Fruit fly (Drosophila melanogaster) whole organism, embryonic: ENCODE results near the gene CG7966.

Experiments
- Abd-B ChIP-seq: fragments of 200-800 bp; sonication (Bioruptor generic); optimal IDR thresholded peaks from 2 replicates; lab custom pipeline; 2018; ENCODE audit warnings: missing biosample characterization, mild to moderate bottlenecking, missing genetic modification characterization, moderate library complexity
- Atf-2 ChIP-seq: fragments of 200-800 bp; sonication (Bioruptor generic); optimal IDR thresholded peaks from 2 replicates; lab custom pipeline; 2016; ENCODE audit warnings: missing biosample characterization, missing genetic modification characterization
- Atf3 ChIP-seq: fragments of 200-800 bp; sonication (Bioruptor generic); optimal IDR thresholded peaks from 3 replicates; lab custom pipeline; 2016; ENCODE audit warnings: missing biosample characterization, missing genetic modification characterization
- Bgb ChIP-seq: fragments of 200-800 bp; sonication (Bioruptor generic); IDR thresholded peaks from 2 replicates; pipeline ENCODE4 v1.3.6; 2022; ENCODE audit warnings: missing biosample characterization, missing genetic modification characterization; ENCODE audit not compliant: partially characterized antibody
- CG10959 ChIP-seq: fragments of 200-800 bp; sonication (Bioruptor generic); IDR thresholded peaks from 2 replicates; pipeline ENCODE4 v1.3.6; 2022; ENCODE audit warnings: missing biosample characterization, missing genetic modification characterization
- CG12236 ChIP-seq: fragments of 200-800 bp; sonication (Bioruptor generic); optimal IDR thresholded peaks from 2 replicates; lab custom pipeline; 2016; ENCODE audit warnings: missing biosample characterization, missing genetic modification characterization
- CG14441 ChIP-seq: fragments of 200-800 bp; sonication (Bioruptor generic); IDR thresholded peaks from 2 replicates; pipeline ENCODE4 v1.3.6; 2022; ENCODE audit warnings: missing biosample characterization, missing genetic modification characterization
- CG14860 ChIP-seq: fragments of 200-800 bp; sonication (Bioruptor generic); IDR thresholded peaks from 3 replicates; pipeline ENCODE4 v1.3.6; 2022; ENCODE audit warnings: missing biosample characterization, missing genetic modification characterization; ENCODE audit not compliant: partially characterized antibody
- CG15073 ChIP-seq: fragments of 200-800 bp; sonication (Bioruptor generic); optimal IDR thresholded peaks from 2 replicates; lab custom pipeline; 2016; ENCODE audit warnings: missing biosample characterization, missing genetic modification characterization
- CG15601 ChIP-seq: fragments of 200-800 bp; sonication (Bioruptor generic); optimal IDR thresholded peaks from 3 replicates; lab custom pipeline; 2019; ENCODE audit warnings: missing biosample characterization, mild to moderate bottlenecking, missing genetic modification characterization, moderate library complexity
- CG16815 ChIP-seq: fragments of 200-800 bp; sonication (Bioruptor generic); optimal IDR thresholded peaks from 3 replicates; lab custom pipeline; 2017; ENCODE audit warnings: missing biosample characterization, mild to moderate bottlenecking, missing genetic modification characterization
- CG1792 ChIP-seq: fragments of 200-800 bp; sonication (Bioruptor generic); optimal IDR thresholded peaks from 2 replicates; lab custom pipeline; 2016; ENCODE audit warnings: missing biosample characterization, missing genetic modification characterization
- CG4328 ChIP-seq: fragments of 200-800 bp; sonication (Bioruptor generic); optimal IDR thresholded peaks from 3 replicates; lab custom pipeline; 2017; ENCODE audit warnings: missing biosample characterization, missing genetic modification reagents, missing genetic modification characterization
- CG5180 ChIP-seq: fragments of 200-800 bp; sonication (Bioruptor generic); optimal IDR thresholded peaks from 3 replicates; lab custom pipeline; 2017; ENCODE audit warnings: missing biosample characterization, missing genetic modification characterization, mild to moderate bottlenecking, moderate library complexity, missing genetic modification reagents
- CG6813 ChIP-seq: fragments of 200-800 bp; sonication (Bioruptor generic); optimal IDR thresholded peaks from 2 replicates; lab custom pipeline; 2017; ENCODE audit warnings: missing biosample characterization, missing genetic modification characterization, mild to moderate bottlenecking, moderate library complexity, missing genetic modification reagents
- CG8359 ChIP-seq: fragments of 200-800 bp; sonication (Bioruptor generic); optimal IDR thresholded peaks from 2 replicates; lab custom pipeline; 2017; ENCODE audit warnings: missing biosample characterization, mild to moderate bottlenecking, missing genetic modification characterization, borderline replicate concordance
- D19B ChIP-seq: fragments of 200-800 bp; sonication (Bioruptor generic); optimal IDR thresholded peaks from 2 replicates; lab custom pipeline; 2017; ENCODE audit warnings: missing biosample characterization, mild to moderate bottlenecking, missing genetic modification characterization
- E2f2 ChIP-seq: fragments of 200-800 bp; sonication (Bioruptor generic); IDR thresholded peaks from 2 replicates; pipeline ENCODE4 v1.3.6; 2022; ENCODE audit warnings: missing biosample characterization, missing genetic modification characterization
- Ets65A ChIP-seq: fragments of 200-800 bp; sonication (Bioruptor generic); peaks from one replicate; lab custom pipeline; 2016; ENCODE audit warnings: missing biosample characterization, missing genetic modification characterization
- Fer3 ChIP-seq: fragments of 200-800 bp; sonication (Bioruptor generic); optimal IDR thresholded peaks from 2 replicates; lab custom pipeline; 2018; ENCODE audit warnings: missing biosample characterization, mild to moderate bottlenecking, missing genetic modification characterization, moderate library complexity
- Hr39 ChIP-seq: fragments of >200 bp; optimal IDR thresholded peaks from 2 replicates; lab custom pipeline; 2017
- Hr51 ChIP-seq, 2 experiments: fragments of 200-800 bp; sonication (Bioruptor generic); optimal IDR thresholded peaks; 2 replicates in 1 of 2; 3 replicates in 1 of 2; lab custom pipeline; 2016 to 2018; ENCODE audit warnings: missing biosample characterization in 2 of 2, missing genetic modification characterization in 2 of 2, mild to moderate bottlenecking in 1 of 2, moderate library complexity in 1 of 2
- Hsf ChIP-seq: fragments of 200-800 bp; sonication (Bioruptor generic); optimal IDR thresholded peaks from 3 replicates; lab custom pipeline; 2016; ENCODE audit warnings: missing biosample characterization, missing genetic modification characterization
- Med ChIP-seq: fragments of 200-800 bp; sonication (Bioruptor generic); peaks from one replicate; lab custom pipeline; 2016; ENCODE audit warnings: missing biosample characterization, missing genetic modification characterization, mild to moderate bottlenecking, inconsistent platforms, moderate library complexity
- Nf-YA ChIP-seq: fragments of 200-800 bp; sonication (Bioruptor generic); IDR thresholded peaks from 2 replicates; pipeline ENCODE4 v1.3.6; 2022; ENCODE audit warnings: missing biosample characterization, missing genetic modification characterization
- Pdp1 ChIP-seq, 2 experiments: fragments of 200-800 bp; sonication (Bioruptor generic); optimal IDR thresholded peaks; 3 replicates each; lab custom pipeline; 2016; ENCODE audit warnings: missing biosample characterization in 2 of 2, missing genetic modification characterization in 2 of 2, mild to moderate bottlenecking in 1 of 2, moderate library complexity in 1 of 2
- Trl ChIP-seq, 3 experiments: fragments of >200 bp in 2 of 3; fragments of 200-800 bp in 1 of 3; sonication (Bioruptor generic) in 1 of 3; optimal IDR thresholded peaks; 2 replicates in 1 of 3; 3 replicates in 2 of 3; lab custom pipeline; 2016 to 2017; ENCODE audit warnings: missing biosample characterization in 1 of 3, missing genetic modification characterization in 1 of 3
- bowl ChIP-seq: fragments of 200-800 bp; sonication (Bioruptor generic); IDR thresholded peaks from 2 replicates; pipeline ENCODE4 v1.3.6; 2022; ENCODE audit warnings: missing biosample characterization, missing genetic modification characterization
- chinmo ChIP-seq: fragments of 200-800 bp; sonication (Bioruptor generic); IDR thresholded peaks from 4 replicates; pipeline ENCODE4 v1.3.6; 2022; ENCODE audit warnings: missing biosample characterization, missing genetic modification characterization; ENCODE audit not compliant: partially characterized antibody
- dysf ChIP-seq: fragments of 200-800 bp; sonication (Bioruptor generic); IDR thresholded peaks from 3 replicates; pipeline ENCODE4 v1.3.6; 2022; ENCODE audit warnings: missing biosample characterization, missing genetic modification characterization
- exex ChIP-seq: fragments of 200-800 bp; sonication (Bioruptor generic); optimal IDR thresholded peaks from 4 replicates; lab custom pipeline; 2018; ENCODE audit warnings: missing biosample characterization, mild to moderate bottlenecking, missing genetic modification characterization, moderate library complexity
- gsb ChIP-seq: fragments of 200-800 bp; sonication (Bioruptor generic); IDR thresholded peaks from 2 replicates; pipeline ENCODE4 v1.3.6; 2022; ENCODE audit warnings: missing biosample characterization, missing genetic modification characterization
- gsb-n ChIP-seq: fragments of 200-800 bp; sonication (Bioruptor generic); optimal IDR thresholded peaks from 3 replicates; lab custom pipeline; 2018; ENCODE audit warnings: missing biosample characterization, mild to moderate bottlenecking, missing genetic modification characterization
- hb ChIP-seq: fragments of 200-800 bp; sonication (Bioruptor generic); IDR thresholded peaks from 3 replicates; pipeline ENCODE4 v1.3.6; 2022; ENCODE audit warnings: missing biosample characterization, missing genetic modification characterization; ENCODE audit not compliant: partially characterized antibody
- lilli ChIP-seq: fragments of 200-800 bp; sonication (Bioruptor generic); optimal IDR thresholded peaks from 3 replicates; lab custom pipeline; 2016; ENCODE audit warnings: missing biosample characterization, missing genetic modification characterization
- nerfin-2 ChIP-seq: fragments of 200-800 bp; sonication (Bioruptor generic); IDR thresholded peaks from 2 replicates; pipeline ENCODE4 v1.3.6; 2022; ENCODE audit warnings: missing biosample characterization, missing genetic modification characterization; ENCODE audit not compliant: partially characterized antibody
- pan ChIP-seq, 4 experiments: fragments of >200 bp in 3 of 4; fragments of 200-800 bp in 1 of 4; sonication (Bioruptor generic) in 1 of 4; optimal IDR thresholded peaks in 3 of 4; IDR thresholded peaks in 1 of 4; 2 replicates each; pipeline versions ENCODE4 v1.3.6 to Lab custom; 2017 to 2022; ENCODE audit warnings: missing biosample characterization in 2 of 4, missing genetic modification characterization in 2 of 4, mixed read lengths in 1 of 4
- peb ChIP-seq: fragments of 200-800 bp; sonication (Bioruptor generic); IDR thresholded peaks from 2 replicates; pipeline ENCODE4 v1.3.6; 2022; ENCODE audit warnings: missing biosample characterization, missing genetic modification characterization
- run ChIP-seq: fragments of 200-800 bp; sonication (Bioruptor generic); optimal IDR thresholded peaks from 3 replicates; lab custom pipeline; 2018; ENCODE audit warnings: missing biosample characterization, mild to moderate bottlenecking, missing genetic modification characterization
- sens ChIP-seq: fragments of 200-800 bp; sonication (Bioruptor generic); peaks from one replicate; lab custom pipeline; 2016; ENCODE audit warnings: missing biosample characterization, missing genetic modification characterization
- sim ChIP-seq: fragments of 200-800 bp; sonication (Bioruptor generic); IDR thresholded peaks from 2 replicates; pipeline ENCODE4 v1.3.6; 2022; ENCODE audit warnings: missing biosample characterization, missing genetic modification characterization
- slou ChIP-seq: fragments of 200-800 bp; sonication (Bioruptor generic); optimal IDR thresholded peaks from 3 replicates; lab custom pipeline; 2016; ENCODE audit warnings: missing biosample characterization, missing genetic modification characterization
- sr ChIP-seq: fragments of 200-800 bp; sonication (Bioruptor generic); IDR thresholded peaks from 3 replicates; pipeline ENCODE4 v1.3.6; 2022; ENCODE audit warnings: missing biosample characterization, missing genetic modification characterization
- tgo ChIP-seq: fragments of 200-800 bp; sonication (Bioruptor generic); IDR thresholded peaks from 3 replicates; pipeline ENCODE4 v1.3.6; 2022; ENCODE audit warnings: missing biosample characterization, missing genetic modification characterization
- zfh2 ChIP-seq: fragments of 200-800 bp; sonication (Bioruptor generic); optimal IDR thresholded peaks from 2 replicates; lab custom pipeline; 2016; ENCODE audit warnings: missing biosample characterization, missing genetic modification characterization

CG7966 gene

DNA sequence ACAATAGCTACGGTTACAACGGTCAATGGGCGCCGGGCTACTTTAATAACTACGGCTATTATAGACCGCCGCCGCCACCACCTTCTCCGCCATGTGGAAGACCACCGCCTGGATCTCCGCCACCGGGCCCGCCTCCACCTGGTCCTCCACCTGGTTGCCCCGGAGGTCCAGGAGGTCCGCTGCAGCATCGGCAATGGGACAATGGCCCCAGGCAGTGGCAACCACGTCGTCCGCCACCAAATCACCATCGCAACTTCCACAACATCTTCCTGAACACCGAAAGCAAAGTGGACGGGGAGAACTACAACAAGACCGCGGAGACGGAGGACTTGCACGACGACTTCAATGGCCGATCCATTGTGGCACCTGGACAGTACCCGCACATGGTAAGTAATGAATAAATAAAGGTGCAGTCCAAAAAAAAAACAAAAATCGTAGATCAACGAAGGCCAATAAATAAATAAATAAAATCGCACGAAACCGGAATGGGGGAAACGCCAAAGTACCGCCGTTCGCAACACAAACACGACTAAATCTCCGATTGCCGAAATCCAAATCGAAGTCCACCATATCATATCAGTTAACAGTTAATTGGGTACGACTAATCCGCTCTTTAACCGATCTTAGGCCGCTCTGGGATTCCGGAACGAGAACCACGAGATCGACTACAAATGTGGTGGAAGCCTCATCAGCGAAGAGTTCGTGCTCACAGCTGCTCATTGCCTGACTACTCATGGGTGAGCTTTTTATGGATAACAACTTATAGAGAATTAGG, 8.8 kb downstream of the CG7966 start, which contains the start of gene snk:
Gene snk, minus strand, starts transcription at position 513 of the 775 bp plus-strand sequence.
- TF ChIP-seq CG4328 (GFP tag; lab: Kevin White, UChicago), result no peak
- no peak for TF ChIP-seq lilli (GFP tag; lab: Kevin White, UChicago)
- peak; percentile 34 for TF ChIP-seq exex
- peak; percentile 36 for TF ChIP-seq Hr39 (lab: Kevin White, UChicago)
- TF ChIP-seq Med (GFP tag; lab: Kevin White, UChicago), result peak; percentile 66
- 0 out of 2 replicates have a peak, but pooled peaks have one; percentile 5 for TF ChIP-seq sim (GFP tag; lab: Robert Waterston, UW)
- no peak for TF ChIP-seq CG1792 (GFP tag; lab: Kevin White, UChicago)
- 0 out of 3 replicates have a peak, but pooled peaks have one; percentile 8 for TF ChIP-seq hb
- no peak for TF ChIP-seq Pdp1 (GFP tag; optimal IDR thresholded peaks at IDR 0.05; lab: Kevin White, UChicago)
- peak; percentile 54 for TF ChIP-seq Ets65A (GFP tag; lab: Kevin White, UChicago)
- 0 out of 4 replicates have a peak, but pooled peaks have one; percentile 61 for TF ChIP-seq chinmo
- no peak for TF ChIP-seq D19B (GFP tag; lab: Kevin White, UChicago)
- peak in 1 of 2 experiments; percentile 38 for TF ChIP-seq Trl (optimal IDR thresholded peaks at IDR 0.05; lab: Kevin White, UChicago)
- TF ChIP-seq Trl (GFP tag; optimal IDR thresholded peaks at IDR 0.05; lab: Kevin White, UChicago), result no peak
- no peak for TF ChIP-seq gsb-n (tag; lab: Kevin White, UChicago)

DNA sequence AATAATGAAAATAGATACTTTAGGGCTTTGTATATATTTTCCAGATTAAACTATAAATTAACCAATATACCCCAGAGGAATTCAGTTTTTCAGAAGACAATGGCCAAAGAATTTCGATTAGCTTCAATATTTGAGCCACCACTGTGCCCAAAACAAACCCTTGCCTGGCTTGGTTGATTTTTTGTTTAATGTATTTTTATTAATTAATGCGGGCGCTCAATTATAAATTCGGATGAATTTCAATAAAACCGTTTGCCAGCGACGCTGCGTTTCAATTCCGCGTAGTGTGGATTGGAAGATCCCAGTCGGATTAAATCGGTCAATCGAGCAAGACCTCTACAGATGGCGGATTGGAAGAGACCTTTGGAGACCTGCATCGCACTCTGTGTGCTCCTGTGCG, 9.5 kb downstream of the CG7966 start, which contains the start of gene CG11670:
Gene CG11670, plus strand, starts transcription at position 301 of the 400 bp plus-strand sequence.
- TF ChIP-seq CG6813 (GFP tag; lab: Kevin White, UChicago) (no peak), CG15073 (GFP tag; lab: Kevin White, UChicago) (peak; percentile 14)

DNA sequence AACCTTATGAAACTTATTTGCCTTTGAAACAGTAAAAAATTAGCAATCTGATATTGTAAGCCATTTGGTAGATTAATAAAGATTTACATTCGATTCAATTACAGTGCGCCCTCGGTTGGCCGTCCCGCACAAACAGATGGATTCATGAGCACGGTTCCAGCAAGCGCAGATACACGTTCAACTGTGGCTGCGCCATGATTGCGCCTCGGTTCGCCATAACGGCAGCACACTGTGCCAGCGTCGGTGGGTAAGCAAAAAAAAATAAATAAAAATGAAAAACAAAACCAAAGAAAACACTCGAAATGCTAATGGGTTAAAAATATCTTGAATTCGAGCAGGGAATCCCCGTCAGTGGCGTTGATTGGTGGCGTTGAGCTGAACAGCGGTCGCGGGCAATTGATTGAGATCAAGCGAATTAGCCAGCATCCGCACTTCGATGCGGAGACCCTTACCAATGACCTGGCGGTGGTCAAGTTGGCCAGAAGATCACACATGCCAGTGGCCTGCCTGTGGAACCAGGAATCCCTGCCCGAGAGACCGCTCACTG, 12.1 kb downstream of the CG7966 start:
- no peak for TF ChIP-seq CG15601 (tag; lab: Kevin White, UChicago)
- no peak for TF ChIP-seq CG8359 (GFP tag; lab: Kevin White, UChicago)
- no peak for TF ChIP-seq CG5180
- no peak for TF ChIP-seq pan (optimal IDR thresholded peaks at IDR 0.05; lab: Kevin White, UChicago)
- TF ChIP-seq pan (GFP tag; optimal IDR thresholded peaks at IDR 0.05 in 1 of 2, IDR thresholded peaks at IDR 0.05 in 1 of 2), result no peak
- TF ChIP-seq slou, result no peak
- no peak for TF ChIP-seq dysf (GFP tag; lab: Robert Waterston, UW)
- no peak for TF ChIP-seq Hr51 (GFP tag; optimal IDR thresholded peaks at IDR 0.05; lab: Kevin White, UChicago)
- TF ChIP-seq nerfin-2 (GFP tag; lab: Robert Waterston, UW), result no peak
- no peak for TF ChIP-seq bowl (GFP tag; lab: Robert Waterston, UW)
- TF ChIP-seq Bgb, result no peak
- TF ChIP-seq CG12236 (GFP tag; lab: Kevin White, UChicago), result no peak
- peak; percentile 61 for TF ChIP-seq sens (GFP tag; lab: Kevin White, UChicago)
- TF ChIP-seq gsb (GFP tag; lab: Robert Waterston, UW), result no peak
- no peak for TF ChIP-seq Atf-2 (GFP tag; lab: Kevin White, UChicago)
- TF ChIP-seq E2f2 (GFP tag; lab: Robert Waterston, UW), result no peak
- no peak for TF ChIP-seq CG16815 (GFP tag; lab: Kevin White, UChicago)
- TF ChIP-seq Fer3 (tag; lab: Kevin White, UChicago), result no peak
- no peak for TF ChIP-seq CG10959 (GFP tag; lab: Robert Waterston, UW)
- no peak for TF ChIP-seq Hsf (GFP tag; lab: Kevin White, UChicago)
- TF ChIP-seq run, result no peak
- TF ChIP-seq Nf-YA (GFP tag; lab: Robert Waterston, UW), result no peak
- no peak for TF ChIP-seq peb (GFP tag; lab: Robert Waterston, UW)
- no peak for TF ChIP-seq Abd-B (GFP tag; lab: Kevin White, UChicago)
- no peak for TF ChIP-seq CG14860 (GFP tag; lab: Robert Waterston, UW)
- TF ChIP-seq sr (GFP tag; lab: Robert Waterston, UW), result no peak
- 0 out of 2 replicates have a peak, but pooled peaks have one; percentile 22 for TF ChIP-seq CG14441
- peak; percentile 10 for TF ChIP-seq zfh2
- no peak for TF ChIP-seq Atf3 (GFP tag; lab: Kevin White, UChicago)
- no peak for TF ChIP-seq tgo
